Worm (Caenorhabditis elegans) whole organism, L3 larva: ENCODE results near the gene M04B2.4.

ENCODE experiments used
- R02D3.7 ChIP-seq: fragments of 150-350 bp; optimal IDR thresholded peaks from 2 replicates; lab custom pipeline; 2014; ENCODE audit warnings: missing biosample characterization, missing genetic modification characterization
- ZK546.5 ChIP-seq: sonication (generic microtip); optimal IDR thresholded peaks from 2 replicates; lab custom pipeline; 2017; ENCODE audit warnings: missing biosample characterization, missing genetic modification characterization
- aly-2 ChIP-seq: fragments of 150-350 bp; optimal IDR thresholded peaks from 2 replicates; lab custom pipeline; 2014; ENCODE audit warnings: missing biosample characterization, missing genetic modification characterization
- ama-1 ChIP-seq: fragments of 150-350 bp; optimal IDR thresholded peaks from 2 replicates; lab custom pipeline; 2018
- ceh-16 ChIP-seq: sonication (generic microtip); optimal IDR thresholded peaks from 2 replicates; lab custom pipeline; 2017; ENCODE audit warnings: missing biosample characterization, missing genetic modification characterization
- ceh-28 ChIP-seq: fragments of 150-350 bp; optimal IDR thresholded peaks from 2 replicates; lab custom pipeline; 2014; ENCODE audit warnings: missing biosample characterization, missing genetic modification reagents, missing genetic modification characterization
- ceh-82 ChIP-seq: fragments of 150-350 bp; optimal IDR thresholded peaks from 2 replicates; lab custom pipeline; 2014; ENCODE audit warnings: missing biosample characterization, missing genetic modification characterization
- egl-5 ChIP-seq: fragments of 150-350 bp; optimal IDR thresholded peaks from 2 replicates; lab custom pipeline; 2017; ENCODE audit warnings: missing biosample characterization, missing genetic modification reagents, missing genetic modification characterization, inconsistent platforms
- elt-2 ChIP-seq: sonication (generic microtip); optimal IDR thresholded peaks from 2 replicates; lab custom pipeline; 2016; ENCODE audit warnings: missing genetic modification reagents, mild to moderate bottlenecking, missing genetic modification characterization, missing compliant biosample characterization
- elt-3 ChIP-seq, 3 experiments: fragments of 150-350 bp in 1 of 3; sonication (generic microtip) in 2 of 3; optimal IDR thresholded peaks; 2 replicates in 2 of 3; 4 replicates in 1 of 3; lab custom pipeline; 2014 to 2017; ENCODE audit warnings: missing biosample characterization in 3 of 3, missing genetic modification characterization in 3 of 3
- eor-1 ChIP-seq, 2 experiments: fragments of 150-350 bp; optimal IDR thresholded peaks; 2 replicates each; lab custom pipeline; 2014 to 2018; ENCODE audit warnings: missing biosample characterization in 2 of 2, missing genetic modification characterization in 2 of 2
- fkh-10 ChIP-seq: sonication (generic microtip); optimal IDR thresholded peaks from 2 replicates; lab custom pipeline; 2017; ENCODE audit warnings: missing biosample characterization, missing genetic modification reagents, missing genetic modification characterization
- fos-1 ChIP-seq: fragments of 150-350 bp; optimal IDR thresholded peaks from 2 replicates; lab custom pipeline; 2014; ENCODE audit warnings: missing biosample characterization, missing genetic modification characterization
- hmg-11 ChIP-seq: sonication (generic microtip); optimal IDR thresholded peaks from 2 replicates; lab custom pipeline; 2016; ENCODE audit warnings: missing genetic modification characterization, missing compliant biosample characterization
- jun-1 ChIP-seq: fragments of 150-350 bp; optimal IDR thresholded peaks from 2 replicates; lab custom pipeline; 2014; ENCODE audit warnings: missing biosample characterization, missing genetic modification reagents, missing genetic modification characterization
- lin-15B ChIP-seq: fragments of 150-350 bp; optimal IDR thresholded peaks from 2 replicates; lab custom pipeline; 2014; ENCODE audit warnings: missing biosample characterization, missing genetic modification characterization
- lin-39 ChIP-seq: fragments of 150-350 bp; optimal IDR thresholded peaks from 2 replicates; lab custom pipeline; 2018; ENCODE audit warnings: missing biosample characterization, missing genetic modification reagents, missing genetic modification characterization
- lsy-12 ChIP-seq: sonication (generic microtip); optimal IDR thresholded peaks from 2 replicates; lab custom pipeline; 2016; ENCODE audit warnings: mild to moderate bottlenecking, missing genetic modification characterization, missing compliant biosample characterization
- mdl-1 ChIP-seq: fragments of 150-350 bp; optimal IDR thresholded peaks from 2 replicates; lab custom pipeline; 2014; ENCODE audit warnings: missing biosample characterization, missing genetic modification characterization
- nfya-1 ChIP-seq: sonication (generic microtip); optimal IDR thresholded peaks from 2 replicates; lab custom pipeline; 2017; ENCODE audit warnings: missing genetic modification characterization, mild to moderate bottlenecking, missing compliant biosample characterization, antibody characterized with exemption, moderate library complexity; ENCODE audit not compliant: insufficient read depth
- nhr-11 ChIP-seq: fragments of 150-350 bp; optimal IDR thresholded peaks from 2 replicates; lab custom pipeline; 2014; ENCODE audit warnings: missing biosample characterization, missing genetic modification characterization
- nhr-12 ChIP-seq: fragments of 150-350 bp; optimal IDR thresholded peaks from 2 replicates; lab custom pipeline; 2014; ENCODE audit warnings: missing biosample characterization, missing genetic modification characterization
- nhr-23 ChIP-seq: fragments of 150-350 bp; optimal IDR thresholded peaks from 2 replicates; lab custom pipeline; 2014; ENCODE audit warnings: missing biosample characterization, missing genetic modification reagents, missing genetic modification characterization
- nhr-25 ChIP-seq: sonication (generic microtip); optimal IDR thresholded peaks from 2 replicates; lab custom pipeline; 2017; ENCODE audit warnings: missing biosample characterization, missing genetic modification characterization
- nhr-28 ChIP-seq: fragments of 150-350 bp; optimal IDR thresholded peaks from 2 replicates; lab custom pipeline; 2014; ENCODE audit warnings: missing biosample characterization, missing genetic modification characterization
- nhr-43 ChIP-seq: sonication (generic microtip); optimal IDR thresholded peaks from 2 replicates; lab custom pipeline; 2016; ENCODE audit warnings: mild to moderate bottlenecking, missing genetic modification characterization, missing compliant biosample characterization; ENCODE audit not compliant: poor library complexity, severe bottlenecking
- nhr-76 ChIP-seq: fragments of 150-350 bp; sonication (generic microtip); optimal IDR thresholded peaks from 5 replicates; lab custom pipeline; 2014; ENCODE audit warnings: missing biosample characterization, missing genetic modification characterization
- nhr-77 ChIP-seq: fragments of 150-350 bp; optimal IDR thresholded peaks from 2 replicates; lab custom pipeline; 2014; ENCODE audit warnings: missing biosample characterization, missing genetic modification characterization
- pha-4 ChIP-seq: fragments of 150-350 bp; optimal IDR thresholded peaks from 2 replicates; lab custom pipeline; 2014; ENCODE audit warnings: missing biosample characterization, missing genetic modification reagents, missing genetic modification characterization
- pqm-1 ChIP-seq: fragments of 150-350 bp; optimal IDR thresholded peaks from 2 replicates; lab custom pipeline; 2017; ENCODE audit warnings: missing biosample characterization, missing genetic modification characterization, inconsistent platforms
- skn-1 ChIP-seq: fragments of 150-350 bp; optimal IDR thresholded peaks from 2 replicates; lab custom pipeline; 2014; ENCODE audit warnings: missing biosample characterization, missing genetic modification characterization
- snpc-4 ChIP-seq: fragments of 150-350 bp; optimal IDR thresholded peaks from 2 replicates; lab custom pipeline; 2014; ENCODE audit warnings: missing biosample characterization, missing genetic modification characterization
- zag-1 ChIP-seq: fragments of 150-350 bp; optimal IDR thresholded peaks from 2 replicates; lab custom pipeline; 2014; ENCODE audit warnings: missing biosample characterization, missing genetic modification characterization
- ztf-4 ChIP-seq: fragments of 150-350 bp; optimal IDR thresholded peaks from 2 replicates; lab custom pipeline; 2014; ENCODE audit warnings: missing biosample characterization, missing genetic modification characterization

The M04B2.4 gene

ce11 chrIV:11487889-11488556 lies 32.8 kb downstream of the M04B2.4 start:
- TF ChIP-seq elt-2 (tag; lab: Kevin White, UChicago) (peak; percentile 67), ZK546.5 (no peak), pqm-1 (tag; lab: Kevin White, UChicago) (peak; percentile 55), nhr-43 (peak; percentile 19), elt-3 (tag; optimal IDR thresholded peaks at IDR 0.05; lab: Kevin White, UChicago) (peak in 1 of 3 experiments; percentile 82), aly-2 (no peak), nhr-76 (tag; lab: Kevin White, UChicago) (no peak)
- TF ChIP-seq, all 47 proteins: peak for 4

- TF ChIP-seq hmg-11: peak; percentile 5
- TF ChIP-seq zag-1 (tag; lab: Kevin White, UChicago): no peak
- TF ChIP-seq ceh-28 (tag; lab: Kevin White, UChicago): no peak
- no peak for TF ChIP-seq nfya-1 (tag; lab: Kevin White, UChicago)
- no peak for TF ChIP-seq ztf-4 (tag; lab: Kevin White, UChicago)
Observed at ce11 chrIV:11486859-11487258, 34.0 kb downstream of the M04B2.4 start.

ce11 chrIV:11480027-11480896 lies 40.6 kb downstream of the M04B2.4 start, which contains the start of the genes mbf-1 and nse-4:
Gene mbf-1 (minus strand): TSS chrIV:11480369.
Gene nse-4 (plus strand): TSS chrIV:11480846.
- TF ChIP-seq lin-39 (no peak), lsy-12 (tag; lab: Kevin White, UChicago) (peak; percentile 31), nhr-12 (no peak), elt-2 (tag; lab: Kevin White, UChicago) (peak; percentile 38), ZK546.5 (no peak), egl-5 (tag; lab: Kevin White, UChicago) (no peak), nhr-77 (tag; lab: Kevin White, UChicago) (no peak), eor-1 (tag; optimal IDR thresholded peaks at IDR 0.05; lab: Kevin White, UChicago) (peak in 1 of 2 experiments; percentile 62), nhr-43 (no peak), nhr-25 (tag; lab: Kevin White, UChicago) (peak; percentile 45), R02D3.7 (tag; lab: Kevin White, UChicago) (no peak), nhr-23 (tag; lab: Kevin White, UChicago) (peak; percentile 52), ceh-82 (no peak), pha-4 (tag; lab: Kevin White, UChicago) (peak; percentile 60), nhr-11 (tag; lab: Kevin White, UChicago) (no peak), elt-3 (tag; optimal IDR thresholded peaks at IDR 0.05; lab: Kevin White, UChicago) (no peak), nfya-1 (tag; lab: Kevin White, UChicago) (peak; percentile 79), snpc-4 (tag; lab: Kevin White, UChicago) (peak; percentile 28), aly-2 (no peak), ama-1 (lab: Kevin White, UChicago) (peak; percentile 53), skn-1 (tag; lab: Kevin White, UChicago) (peak; percentile 71), mdl-1 (tag; lab: Kevin White, UChicago) (no peak), jun-1 (peak; percentile 53), ceh-28 (tag; lab: Kevin White, UChicago) (no peak), hmg-11 (peak; percentile 46), lin-15B (tag; lab: Kevin White, UChicago) (peak; percentile 49), fkh-10 (GFP tag; lab: Kevin White, UChicago) (peak; percentile 45)

ce11 chrIV:11479095-11479494 lies 41.7 kb downstream of the M04B2.4 start, which contains the start of gene catp-8:
Gene catp-8 (minus strand): TSS chrIV:11479251.
- TF ChIP-seq fos-1 (tag; lab: Kevin White, UChicago) (no peak), nfya-1 (tag; lab: Kevin White, UChicago) (no peak), ama-1 (lab: Kevin White, UChicago) (peak; percentile 73), nhr-28 (no peak), nhr-12 (no peak), lin-39 (no peak), ceh-16 (tag; lab: Kevin White, UChicago) (no peak)
- TF ChIP-seq, all 47 proteins: peak for 1
